Fruit fly (Drosophila melanogaster) S2 (cell line): Measurements from ENCODE around the gene Vps39.

ENCODE experiments used
- CG8478 ChIP-seq: fragments of >200 bp; optimal IDR thresholded peaks from 2 replicates; lab custom pipeline; 2018
- CTCF ChIP-seq, 2 experiments: fragments of >200 bp; optimal IDR thresholded peaks; 2 replicates each; lab custom pipeline; 2018

dm6 chr3R:18291831-18292230 lies 17.6 kb upstream of the Vps39 start:
- TF ChIP-seq CG8478 (lab: Kevin White, UChicago) (no peak), CTCF (optimal IDR thresholded peaks at IDR 0.05; lab: Kevin White, UChicago) (no peak)
